Worm (Caenorhabditis elegans) whole organism, L4 larva: Measurements from ENCODE around the gene folt-1.

Source experiments
- D1046.2 ChIP-seq: fragments of 200-800 bp; sonication (Bioruptor generic); IDR thresholded peaks from 2 replicates; pipeline ENCODE4 v1.3.6; 2022; ENCODE audit warnings: missing genetic modification characterization, missing compliant biosample characterization
- F10B5.3 ChIP-seq: sonication (generic microtip); optimal IDR thresholded peaks from 2 replicates; lab custom pipeline; 2016; ENCODE audit warnings: mild to moderate bottlenecking, missing genetic modification characterization, missing compliant biosample characterization
- T26A8.4 ChIP-seq: fragments of 200-800 bp; sonication (Bioruptor generic); IDR thresholded peaks from 2 replicates; pipeline ENCODE4 v1.3.6; 2022; ENCODE audit warnings: missing genetic modification characterization, missing compliant biosample characterization
- Y105C5A.15 ChIP-seq: fragments of 200-800 bp; sonication (Bioruptor generic); IDR thresholded peaks from 2 replicates; pipeline ENCODE4 v1.3.6; 2022; ENCODE audit warnings: missing genetic modification characterization, missing compliant biosample characterization
- Y48G9A.11 ChIP-seq: fragments of 200-800 bp; sonication (Bioruptor generic); IDR thresholded peaks from 2 replicates; pipeline ENCODE4 v1.3.6; 2022; ENCODE audit warnings: missing genetic modification reagents, missing genetic modification characterization, missing compliant biosample characterization
- Y5F2A.4 ChIP-seq: fragments of 200-800 bp; sonication (Bioruptor generic); optimal IDR thresholded peaks from 2 replicates; lab custom pipeline; 2018; ENCODE audit warnings: mild to moderate bottlenecking, missing genetic modification characterization, missing compliant biosample characterization
- Y75B8A.6 ChIP-seq: fragments of 200-800 bp; sonication (Bioruptor generic); IDR thresholded peaks from 2 replicates; pipeline ENCODE4 v1.3.6; 2022; ENCODE audit warnings: missing genetic modification reagents, missing genetic modification characterization, missing compliant biosample characterization
- aha-1 ChIP-seq: fragments of 150-350 bp; peaks from one replicate; lab custom pipeline; 2014; ENCODE audit warnings: missing biosample characterization, missing genetic modification characterization
- ceh-82 ChIP-seq: sonication (generic microtip); optimal IDR thresholded peaks from 2 replicates; lab custom pipeline; 2017; ENCODE audit warnings: missing biosample characterization, missing genetic modification characterization
- ces-1 ChIP-seq: fragments of 150-350 bp; sonication (generic microtip); optimal IDR thresholded peaks from 4 replicates; lab custom pipeline; 2014; ENCODE audit warnings: missing biosample characterization, missing genetic modification reagents, missing genetic modification characterization
- daf-12 ChIP-seq: fragments of 150-350 bp; optimal IDR thresholded peaks from 2 replicates; lab custom pipeline; 2014; ENCODE audit warnings: missing biosample characterization, missing genetic modification reagents, missing genetic modification characterization
- daf-19 ChIP-seq: fragments of 200-800 bp; sonication (Bioruptor generic); conservative IDR thresholded peaks from 2 replicates; pipeline ENCODE4 v1.3.6; 2022; ENCODE audit warnings: missing genetic modification characterization, missing compliant biosample characterization
- dmd-6 ChIP-seq: fragments of 200-800 bp; sonication (Bioruptor generic); IDR thresholded peaks from 2 replicates; pipeline ENCODE4 v1.3.6; 2022; ENCODE audit warnings: missing genetic modification reagents, missing genetic modification characterization, missing compliant biosample characterization
- dmd-8 ChIP-seq: fragments of 200-800 bp; sonication (Bioruptor generic); IDR thresholded peaks from 2 replicates; pipeline ENCODE4 v1.3.6; 2022; ENCODE audit warnings: missing genetic modification characterization, missing compliant biosample characterization
- duxl-1 ChIP-seq: sonication (generic microtip); optimal IDR thresholded peaks from 2 replicates; lab custom pipeline; 2016; ENCODE audit warnings: mild to moderate bottlenecking, missing genetic modification characterization, moderate library complexity, missing compliant biosample characterization; ENCODE audit not compliant: poor library complexity
- dve-1 ChIP-seq: sonication (generic microtip); optimal IDR thresholded peaks from 2 replicates; lab custom pipeline; 2017; ENCODE audit warnings: antibody characterized with exemption, mild to moderate bottlenecking, missing genetic modification characterization, missing compliant biosample characterization; ENCODE audit not compliant: insufficient read depth
- fkh-10 ChIP-seq: fragments of 150-350 bp; optimal IDR thresholded peaks from 2 replicates; lab custom pipeline; 2014; ENCODE audit warnings: missing biosample characterization, missing genetic modification reagents, missing genetic modification characterization
- fos-1 ChIP-seq: fragments of 150-350 bp; optimal IDR thresholded peaks from 2 replicates; lab custom pipeline; 2014; ENCODE audit warnings: missing biosample characterization, missing genetic modification characterization
- hlh-11 ChIP-seq: fragments of 200-800 bp; sonication (Bioruptor generic); optimal IDR thresholded peaks from 2 replicates; lab custom pipeline; 2018; ENCODE audit warnings: mild to moderate bottlenecking, missing genetic modification characterization, missing compliant biosample characterization
- hlh-30 ChIP-seq: sonication (generic microtip); optimal IDR thresholded peaks from 2 replicates; lab custom pipeline; 2017; ENCODE audit warnings: antibody characterized with exemption, mild to moderate bottlenecking, missing genetic modification characterization, missing compliant biosample characterization; ENCODE audit not compliant: insufficient read depth
- lin-1 ChIP-seq: fragments of 200-800 bp; sonication (Bioruptor generic); IDR thresholded peaks from 2 replicates; pipeline ENCODE4 v1.3.6; 2022; ENCODE audit warnings: missing genetic modification reagents, missing genetic modification characterization, missing compliant biosample characterization
- lin-38 ChIP-seq: fragments of 200-800 bp; sonication (Bioruptor generic); IDR thresholded peaks from 2 replicates; pipeline ENCODE4 v1.3.6; 2022; ENCODE audit warnings: missing genetic modification reagents, missing genetic modification characterization, missing compliant biosample characterization
- lin-39 ChIP-seq: fragments of 150-350 bp; optimal IDR thresholded peaks from 2 replicates; lab custom pipeline; 2014; ENCODE audit warnings: missing biosample characterization, missing genetic modification reagents, missing genetic modification characterization
- lir-3 ChIP-seq: sonication (generic microtip); optimal IDR thresholded peaks from 2 replicates; lab custom pipeline; 2016; ENCODE audit warnings: mild to moderate bottlenecking, missing genetic modification characterization, missing compliant biosample characterization
- mep-1 ChIP-seq: fragments of 150-350 bp; sonication (generic microtip); optimal IDR thresholded peaks from 3 replicates; lab custom pipeline; 2014; ENCODE audit warnings: missing biosample characterization, missing genetic modification characterization
- nhr-11 ChIP-seq: fragments of 150-350 bp; optimal IDR thresholded peaks from 2 replicates; lab custom pipeline; 2014; ENCODE audit warnings: missing biosample characterization, missing genetic modification characterization
- nhr-28 ChIP-seq: fragments of 150-350 bp; optimal IDR thresholded peaks from 2 replicates; lab custom pipeline; 2014; ENCODE audit warnings: missing biosample characterization, missing genetic modification characterization
- nhr-42 ChIP-seq: fragments of 200-800 bp; sonication (Bioruptor generic); IDR thresholded peaks from 2 replicates; pipeline ENCODE4 v1.3.6; 2022; ENCODE audit warnings: missing genetic modification characterization, missing compliant biosample characterization
- rbr-2 ChIP-seq: sonication (generic microtip); optimal IDR thresholded peaks from 2 replicates; lab custom pipeline; 2016; ENCODE audit warnings: missing genotype, missing genetic modification characterization, missing compliant biosample characterization
- saeg-2 ChIP-seq: fragments of 200-800 bp; sonication (Bioruptor generic); IDR thresholded peaks from 2 replicates; pipeline ENCODE4 v1.3.6; 2022; ENCODE audit warnings: missing genetic modification reagents, missing genetic modification characterization, missing compliant biosample characterization
- sdz-12 ChIP-seq: fragments of 200-800 bp; sonication (Bioruptor generic); optimal IDR thresholded peaks from 2 replicates; lab custom pipeline; 2018; ENCODE audit warnings: mild to moderate bottlenecking, missing genetic modification characterization, missing compliant biosample characterization
- set-16 ChIP-seq: fragments of 200-800 bp; sonication (Bioruptor generic); IDR thresholded peaks from 2 replicates; pipeline ENCODE4 v1.3.6; 2022; ENCODE audit warnings: missing genetic modification reagents, missing genetic modification characterization, missing compliant biosample characterization
- skn-1 ChIP-seq: fragments of 150-350 bp; optimal IDR thresholded peaks from 2 replicates; lab custom pipeline; 2014; ENCODE audit warnings: missing biosample characterization, missing genetic modification characterization
- tag-97 ChIP-seq: fragments of 200-800 bp; sonication (Bioruptor generic); IDR thresholded peaks from 2 replicates; pipeline ENCODE4 v1.3.6; 2022; ENCODE audit warnings: missing genetic modification characterization, missing compliant biosample characterization
- tra-1 ChIP-seq: fragments of 200-800 bp; sonication (Bioruptor generic); IDR thresholded peaks from 2 replicates; pipeline ENCODE4 v1.3.6; 2022; ENCODE audit warnings: missing genetic modification reagents, missing genetic modification characterization, missing compliant biosample characterization
- unc-62 ChIP-seq, 3 experiments: fragments of 150-350 bp in 1 of 3; sonication (generic microtip); optimal IDR thresholded peaks in 2 of 3; peaks in 1 of 3; 1 replicate in 1 of 3; 2 replicates in 2 of 3; lab custom pipeline; 2014 to 2017; ENCODE audit warnings: missing biosample characterization in 3 of 3, missing genetic modification characterization in 3 of 3, missing genetic modification reagents in 3 of 3, missing genotype in 1 of 3
- vab-7 ChIP-seq: fragments of 200-800 bp; sonication (Bioruptor generic); IDR thresholded peaks from 2 replicates; pipeline ENCODE4 v1.3.6; 2022; ENCODE audit warnings: missing genetic modification reagents, missing genetic modification characterization, missing compliant biosample characterization
- zag-1 ChIP-seq: fragments of 150-350 bp; optimal IDR thresholded peaks from 2 replicates; lab custom pipeline; 2014; ENCODE audit warnings: missing biosample characterization, missing genetic modification characterization
- zfp-3 ChIP-seq: fragments of 200-800 bp; sonication (Bioruptor generic); conservative IDR thresholded peaks from 2 replicates; pipeline ENCODE4 v1.3.6; 2022; ENCODE audit warnings: missing genetic modification reagents, missing genetic modification characterization, missing compliant biosample characterization
- zip-11 ChIP-seq: fragments of 200-800 bp; sonication (Bioruptor generic); IDR thresholded peaks from 2 replicates; pipeline ENCODE4 v1.3.6; 2022; ENCODE audit warnings: missing genetic modification characterization, missing compliant biosample characterization
- zip-2 ChIP-seq: fragments of 150-350 bp; optimal IDR thresholded peaks from 2 replicates; lab custom pipeline; 2014; ENCODE audit warnings: missing biosample characterization, missing genetic modification characterization

folt-1 gene

ce11 chrV:11167745-11168144 is 26.5 kb downstream of the folt-1 start:
- peak; percentile 72 for TF ChIP-seq fkh-10 (GFP tag; lab: Kevin White, UChicago)
- TF ChIP-seq sdz-12 (GFP tag; lab: Kevin White, UChicago), result no peak

ce11 chrV:11170564-11171329 is 29.5 kb downstream of the folt-1 start:
- no peak for TF ChIP-seq F10B5.3
- TF ChIP-seq fkh-10 (GFP tag; lab: Kevin White, UChicago), result no peak
- no peak for TF ChIP-seq zag-1 (tag; lab: Kevin White, UChicago)
- peak in 1 of 2 experiments; percentile 98 for TF ChIP-seq unc-62 (GFP tag; optimal IDR thresholded peaks at IDR 0.05 in 1 of 2; lab: Kevin White, UChicago)
- no peak for TF ChIP-seq unc-62 (tag; optimal IDR thresholded peaks at IDR 0.05; lab: Kevin White, UChicago)
- no peak for TF ChIP-seq nhr-28 (tag; lab: Kevin White, UChicago)
- no peak for TF ChIP-seq tag-97
- TF ChIP-seq aha-1 (tag; lab: Kevin White, UChicago), result peak; percentile 90
- no peak for TF ChIP-seq duxl-1
- TF ChIP-seq Y48G9A.11 (GFP tag; lab: Robert Waterston, UW), result no peak
- no peak for TF ChIP-seq lir-3 (tag; lab: Kevin White, UChicago)
- no peak for TF ChIP-seq zip-11 (GFP tag; lab: Robert Waterston, UW)
- TF ChIP-seq saeg-2 (GFP tag; lab: Robert Waterston, UW), result no peak
- no peak for TF ChIP-seq rbr-2
- no peak for TF ChIP-seq dve-1 (tag; lab: Kevin White, UChicago)
- TF ChIP-seq mep-1 (tag; lab: Kevin White, UChicago), result no peak
- TF ChIP-seq hlh-30 (tag; lab: Kevin White, UChicago), result no peak
- TF ChIP-seq fos-1 (tag; lab: Kevin White, UChicago), result no peak

ce11 chrV:11171906-11172305 is 30.6 kb downstream of the folt-1 start, which contains the start of gene T19C4.5:
T19C4.5 (plus strand) TSS chrV:11172213.
- peak; percentile 50 for TF ChIP-seq nhr-11 (tag; lab: Kevin White, UChicago)
- no peak for TF ChIP-seq D1046.2 (GFP tag; lab: Robert Waterston, UW)
- TF ChIP-seq hlh-11 (tag; lab: Kevin White, UChicago), result peak; percentile 22

DNA sequence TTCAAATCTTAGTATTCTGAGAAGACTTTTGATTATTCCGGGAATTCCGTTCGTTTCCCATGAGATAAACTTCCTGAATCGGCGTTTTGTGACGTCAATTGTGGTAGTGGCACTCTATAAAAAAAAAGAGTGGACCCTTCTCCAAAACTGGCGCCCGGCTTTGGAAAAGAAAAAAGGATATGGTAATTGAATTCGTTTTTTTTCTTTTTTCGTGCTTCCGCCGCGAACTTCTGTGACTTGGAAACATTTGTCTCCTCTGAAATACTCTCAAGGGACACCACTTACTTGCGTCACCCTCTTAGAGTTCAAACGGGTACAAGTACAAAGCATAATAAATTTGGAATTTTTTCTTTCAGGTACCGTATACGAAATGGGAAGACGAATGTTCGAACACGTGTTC is 31.4 kb downstream of the folt-1 start:
- peak; percentile 47 for TF ChIP-seq ces-1 (GFP tag; lab: Kevin White, UChicago)
- TF ChIP-seq fkh-10 (GFP tag; lab: Kevin White, UChicago), result peak; percentile 51
- TF ChIP-seq lin-39 (tag; lab: Kevin White, UChicago), result no peak

ce11 chrV:11174663-11175062 is 33.4 kb downstream of the folt-1 start:
- TF ChIP-seq zip-2 (tag; lab: Kevin White, UChicago) (no peak), vab-7 (GFP tag; lab: Robert Waterston, UW) (0 out of 2 replicates have a peak, but pooled peaks have one; percentile 14), set-16 (GFP tag; lab: Robert Waterston, UW) (peak; percentile 68), mep-1 (tag; lab: Kevin White, UChicago) (peak; percentile 39), lin-1 (GFP tag; lab: Robert Waterston, UW) (no peak), T26A8.4 (GFP tag; lab: Robert Waterston, UW) (0 out of 2 replicates have a peak, but pooled peaks have one; percentile 26), skn-1 (tag; lab: Kevin White, UChicago) (no peak), Y105C5A.15 (GFP tag; lab: Robert Waterston, UW) (0 out of 2 replicates have a peak, but pooled peaks have one; percentile 28), hlh-30 (tag; lab: Kevin White, UChicago) (no peak), Y5F2A.4 (GFP tag; lab: Kevin White, UChicago) (no peak), dmd-8 (GFP tag; lab: Robert Waterston, UW) (0 out of 2 replicates have a peak, but pooled peaks have one; percentile 9), zfp-3 (no peak), Y75B8A.6 (GFP tag; lab: Robert Waterston, UW) (no peak), daf-19 (no peak), tra-1 (GFP tag; lab: Robert Waterston, UW) (0 out of 2 replicates have a peak, but pooled peaks have one; percentile 39), daf-12 (no peak), unc-62 (GFP tag; optimal IDR thresholded peaks at IDR 0.05 in 1 of 2; lab: Kevin White, UChicago) (peak in 1 of 2 experiments; percentile 95), unc-62 (tag; optimal IDR thresholded peaks at IDR 0.05; lab: Kevin White, UChicago) (no peak), nhr-42 (GFP tag; lab: Robert Waterston, UW) (no peak), ceh-82 (tag; lab: Kevin White, UChicago) (no peak), lin-38 (no peak; the same call in 1 of the 2 replicates), dmd-6 (GFP tag; lab: Robert Waterston, UW) (peak; percentile 40), tag-97 (no peak)
